Fruit fly (Drosophila melanogaster) whole organism, wandering third instar larva: ENCODE results near the gene CG5808.

Source experiments
- CG32264 ChIP-seq: fragments of 200-800 bp; sonication (Bioruptor generic); optimal IDR thresholded peaks from 2 replicates; lab custom pipeline; 2016; ENCODE audit warnings: missing biosample characterization, missing genetic modification characterization
- Dif ChIP-seq: fragments of 200-275, 200-300 bp; sonication (Bioruptor generic); optimal IDR thresholded peaks from 2 replicates; lab custom pipeline; 2018; ENCODE audit warnings: missing biosample characterization, missing genetic modification characterization; ENCODE audit not compliant: partially characterized antibody
- Sp1 ChIP-seq: fragments of 200-800 bp; sonication (Bioruptor generic); optimal IDR thresholded peaks from 3 replicates; lab custom pipeline; 2019; ENCODE audit warnings: missing biosample characterization, mild to moderate bottlenecking, missing genetic modification characterization, moderate library complexity
- h ChIP-seq: fragments of 200-800 bp; sonication (Bioruptor generic); optimal IDR thresholded peaks from 3 replicates; lab custom pipeline; 2016; ENCODE audit warnings: missing biosample characterization, mild to moderate bottlenecking, missing genetic modification characterization
- psq ChIP-seq: fragments of 200-800 bp; sonication (Bioruptor generic); optimal IDR thresholded peaks from 3 replicates; lab custom pipeline; 2017; ENCODE audit warnings: missing biosample characterization, mild to moderate bottlenecking, missing genetic modification characterization, moderate library complexity

DNA sequence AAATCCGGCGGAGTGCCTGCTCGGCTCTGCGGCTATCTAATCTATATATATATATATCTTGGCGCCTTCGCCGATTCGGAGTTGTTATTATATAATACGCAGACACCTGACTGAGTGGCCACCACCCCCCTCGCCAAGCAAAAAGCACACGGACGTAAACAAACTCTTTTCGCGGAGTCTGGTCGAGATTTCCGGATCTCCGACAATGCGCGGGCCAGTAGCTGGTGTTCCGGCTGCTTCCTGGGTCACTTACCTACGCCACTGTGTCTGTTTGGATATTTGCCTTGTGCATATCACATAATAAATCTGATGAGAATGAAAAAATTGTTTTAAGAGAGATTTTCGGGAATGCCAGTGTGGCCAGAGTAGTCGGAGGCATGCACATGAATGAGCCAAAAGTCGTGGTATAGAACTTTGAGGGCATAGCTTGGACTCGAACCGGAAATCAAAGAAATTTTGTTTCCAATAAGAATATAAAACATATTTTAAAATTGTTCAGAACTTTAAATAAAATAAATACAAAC, 29.7 kb downstream of the CG5808 start, which contains the start of gene CG5805:
- TF ChIP-seq psq (GFP tag; lab: Kevin White, UChicago) = peak; percentile 57
- peak; percentile 27 for TF ChIP-seq CG32264 (GFP tag; lab: Kevin White, UChicago)
- peak; percentile 71 for TF ChIP-seq h
- TF ChIP-seq Dif (GFP tag; lab: Kevin White, UChicago) = no peak
- peak; percentile 67 for TF ChIP-seq Sp1 (GFP tag; lab: Kevin White, UChicago)
